Worm (Caenorhabditis elegans) whole organism, young adult: ENCODE data around the gene B0198.2.

Source experiments
- B0261.1 ChIP-seq: sonication (generic microtip); optimal IDR thresholded peaks from 2 replicates; lab custom pipeline; 2016; ENCODE audit warnings: mild to moderate bottlenecking, missing genetic modification characterization, moderate library complexity, missing compliant biosample characterization
- F33H1.4 ChIP-seq: fragments of 200-800 bp; sonication (Bioruptor generic); IDR thresholded peaks from 2 replicates; pipeline ENCODE4 v1.3.6; 2022; ENCODE audit warnings: missing genetic modification reagents, missing genetic modification characterization, missing compliant biosample characterization
- F37B4.10 ChIP-seq: fragments of 200-800 bp; sonication (Bioruptor generic); IDR thresholded peaks from 2 replicates; pipeline ENCODE4 v1.3.6; 2022; ENCODE audit warnings: missing genetic modification characterization, missing compliant biosample characterization
- F57A8.1 ChIP-seq: fragments of 200-800 bp; sonication (Bioruptor generic); optimal IDR thresholded peaks from 2 replicates; lab custom pipeline; 2018; ENCODE audit warnings: mild to moderate bottlenecking, missing genetic modification characterization, moderate library complexity, missing compliant biosample characterization
- F57C9.4 ChIP-seq: sonication (generic microtip); optimal IDR thresholded peaks from 2 replicates; lab custom pipeline; 2017; ENCODE audit warnings: mild to moderate bottlenecking, missing genetic modification characterization, missing compliant biosample characterization
- Y53F4B.3 ChIP-seq: fragments of 200-800 bp; sonication (Bioruptor generic); IDR thresholded peaks from 2 replicates; pipeline ENCODE4 v1.3.6; 2022; ENCODE audit warnings: missing genetic modification reagents, missing genetic modification characterization, missing compliant biosample characterization
- Y95B8A.8 ChIP-seq: fragments of 200-800 bp; sonication (Bioruptor generic); IDR thresholded peaks from 2 replicates; pipeline ENCODE4 v1.3.6; 2022; ENCODE audit warnings: missing genetic modification reagents, missing genetic modification characterization, missing compliant biosample characterization
- akir-1 ChIP-seq: fragments of 200-800 bp; sonication (Bioruptor generic); optimal IDR thresholded peaks from 2 replicates; lab custom pipeline; 2018; ENCODE audit warnings: mild to moderate bottlenecking, missing genetic modification characterization, moderate library complexity, missing compliant biosample characterization
- athp-1 ChIP-seq: sonication (generic microtip); optimal IDR thresholded peaks from 2 replicates; lab custom pipeline; 2017; ENCODE audit warnings: mild to moderate bottlenecking, missing genetic modification characterization, missing compliant biosample characterization
- attf-6 ChIP-seq: fragments of 200-800 bp; sonication (Bioruptor generic); IDR thresholded peaks from 2 replicates; pipeline ENCODE4 v1.3.6; 2022; ENCODE audit warnings: missing genetic modification reagents, missing genetic modification characterization, missing compliant biosample characterization
- bed-1 ChIP-seq: fragments of 200-800 bp; sonication (Bioruptor generic); IDR thresholded peaks from 2 replicates; pipeline ENCODE4 v1.3.6; 2022; ENCODE audit warnings: missing genetic modification reagents, missing genetic modification characterization, missing compliant biosample characterization
- bed-2 ChIP-seq: fragments of 200-800 bp; sonication (Bioruptor generic); IDR thresholded peaks from 2 replicates; pipeline ENCODE4 v1.3.6; 2022; ENCODE audit warnings: missing genetic modification reagents, missing genetic modification characterization, missing compliant biosample characterization
- cebp-2 ChIP-seq: fragments of 200-800 bp; sonication (Bioruptor generic); IDR thresholded peaks from 2 replicates; pipeline ENCODE4 v1.3.6; 2022; ENCODE audit warnings: missing genetic modification characterization, missing compliant biosample characterization
- ceh-91 ChIP-seq: fragments of 200-800 bp; sonication (Bioruptor generic); IDR thresholded peaks from 2 replicates; pipeline ENCODE4 v1.3.6; 2022; ENCODE audit warnings: missing genetic modification reagents, missing genetic modification characterization, missing compliant biosample characterization
- chd-7 ChIP-seq: sonication (generic microtip); optimal IDR thresholded peaks from 2 replicates; lab custom pipeline; 2016; ENCODE audit warnings: mild to moderate bottlenecking, missing genetic modification characterization, moderate library complexity, missing compliant biosample characterization
- die-1 ChIP-seq: sonication (generic microtip); optimal IDR thresholded peaks from 2 replicates; lab custom pipeline; 2016; ENCODE audit warnings: missing genotype, mild to moderate bottlenecking, missing genetic modification characterization, missing compliant biosample characterization
- dox-1 ChIP-seq: fragments of 200-800 bp; sonication (Bioruptor generic); IDR thresholded peaks from 2 replicates; pipeline ENCODE4 v1.3.6; 2022; ENCODE audit warnings: missing genetic modification reagents, missing genetic modification characterization, missing compliant biosample characterization
- dpl-1 ChIP-seq: fragments of 150-350 bp; optimal IDR thresholded peaks from 2 replicates; lab custom pipeline; 2014; ENCODE audit warnings: missing biosample characterization, missing genetic modification reagents, missing genetic modification characterization
- efl-1 ChIP-seq: fragments of 150-350 bp; optimal IDR thresholded peaks from 2 replicates; lab custom pipeline; 2014; ENCODE audit warnings: missing biosample characterization, missing genetic modification reagents, missing genetic modification characterization
- egl-18 ChIP-seq: fragments of 200-800 bp; sonication (Bioruptor generic); IDR thresholded peaks from 2 replicates; pipeline ENCODE4 v1.3.6; 2022; ENCODE audit warnings: missing genetic modification reagents, missing genetic modification characterization, missing compliant biosample characterization
- egl-44 ChIP-seq: fragments of 200-800 bp; sonication (Bioruptor generic); IDR thresholded peaks from 2 replicates; pipeline ENCODE4 v1.3.6; 2022; ENCODE audit warnings: missing genetic modification reagents, missing genetic modification characterization, missing compliant biosample characterization
- fkh-3 ChIP-seq: sonication (generic microtip); optimal IDR thresholded peaks from 2 replicates; lab custom pipeline; 2016; ENCODE audit warnings: mild to moderate bottlenecking, missing genetic modification characterization, missing compliant biosample characterization
- hlh-12 ChIP-seq: sonication (generic microtip); optimal IDR thresholded peaks from 2 replicates; lab custom pipeline; 2016; ENCODE audit warnings: missing genetic modification characterization, missing compliant biosample characterization
- hlh-26 ChIP-seq: fragments of 200-800 bp; sonication (Bioruptor generic); conservative IDR thresholded peaks from 2 replicates; pipeline ENCODE4 v1.3.6; 2022; ENCODE audit warnings: missing genetic modification reagents, missing genetic modification characterization, missing compliant biosample characterization
- hmg-20 ChIP-seq: fragments of 200-800 bp; sonication (Bioruptor generic); IDR thresholded peaks from 2 replicates; pipeline ENCODE4 v1.3.6; 2022; ENCODE audit warnings: missing genetic modification reagents, missing genetic modification characterization, missing compliant biosample characterization
- hrde-1 ChIP-seq: sonication (generic microtip); optimal IDR thresholded peaks from 2 replicates; lab custom pipeline; 2016; ENCODE audit warnings: missing genetic modification characterization, mild to moderate bottlenecking, missing compliant biosample characterization, moderate library complexity, missing genotype, missing genetic modification reagents, borderline replicate concordance
- madf-10 ChIP-seq: sonication (generic microtip); optimal IDR thresholded peaks from 2 replicates; lab custom pipeline; 2016; ENCODE audit warnings: mild to moderate bottlenecking, missing genetic modification characterization, missing compliant biosample characterization
- madf-3 ChIP-seq: fragments of 200-800 bp; sonication (Bioruptor generic); IDR thresholded peaks from 2 replicates; pipeline ENCODE4 v1.3.6; 2022; ENCODE audit warnings: missing genetic modification reagents, missing genetic modification characterization, missing compliant biosample characterization
- nfya-1 ChIP-seq: sonication (generic microtip); optimal IDR thresholded peaks from 2 replicates; lab custom pipeline; 2017; ENCODE audit warnings: antibody characterized with exemption, missing compliant biosample characterization, missing genetic modification characterization, borderline replicate concordance; ENCODE audit not compliant: insufficient read depth
- nfyb-1 ChIP-seq: fragments of 200-800 bp; sonication (Bioruptor generic); IDR thresholded peaks from 2 replicates; pipeline ENCODE4 v1.3.6; 2022; ENCODE audit warnings: missing genetic modification reagents, missing genetic modification characterization, missing compliant biosample characterization
- nhr-179 ChIP-seq: sonication (generic microtip); optimal IDR thresholded peaks from 2 replicates; lab custom pipeline; 2016; ENCODE audit warnings: mild to moderate bottlenecking, missing genetic modification characterization, missing compliant biosample characterization
- nhr-80 ChIP-seq: sonication (generic microtip); optimal IDR thresholded peaks from 2 replicates; lab custom pipeline; 2016; ENCODE audit warnings: missing genetic modification characterization, missing compliant biosample characterization
- pha-4 ChIP-seq: fragments of 150-350 bp; sonication (generic microtip); optimal IDR thresholded peaks from 2 replicates; lab custom pipeline; 2014; ENCODE audit warnings: missing biosample characterization, missing genetic modification reagents, missing genetic modification characterization
- rec-8 ChIP-seq, 2 experiments: sonication (generic microtip); optimal IDR thresholded peaks; 2 replicates each; lab custom pipeline; 2016; ENCODE audit warnings: mild to moderate bottlenecking in 2 of 2, missing genetic modification characterization in 2 of 2, missing genetic modification reagents in 2 of 2, missing genotype in 2 of 2, missing biosample characterization in 1 of 2, missing compliant biosample characterization in 1 of 2, moderate library complexity in 1 of 2
- rpc-1 ChIP-seq, 2 experiments: fragments of 150-350 bp in 1 of 2; sonication (generic microtip) in 1 of 2; optimal IDR thresholded peaks; 2 replicates each; lab custom pipeline; 2014 to 2018; ENCODE audit warnings: missing biosample characterization in 1 of 2, missing genetic modification characterization in 1 of 2, missing genetic modification reagents in 1 of 2, missing genotype in 1 of 2
- sea-2 ChIP-seq: fragments of 200-800 bp; sonication (Bioruptor generic); IDR thresholded peaks from 2 replicates; pipeline ENCODE4 v1.3.6; 2022; ENCODE audit warnings: missing genetic modification characterization, missing compliant biosample characterization
- snpc-3.4 ChIP-seq: sonication (generic microtip); optimal IDR thresholded peaks from 2 replicates; lab custom pipeline; 2017; ENCODE audit warnings: missing genetic modification characterization, mild to moderate bottlenecking, missing compliant biosample characterization, antibody characterized with exemption, moderate library complexity, missing genotype, missing genetic modification reagents
- tbp1 ChIP-seq: fragments of 200-800 bp; sonication (Bioruptor generic); optimal IDR thresholded peaks from 2 replicates; lab custom pipeline; 2018; ENCODE audit warnings: mild to moderate bottlenecking, missing genetic modification characterization, missing compliant biosample characterization
- xnd-1 ChIP-seq: sonication (generic microtip); optimal IDR thresholded peaks from 2 replicates; lab custom pipeline; 2016; ENCODE audit warnings: missing genotype, missing genetic modification reagents, missing genetic modification characterization, missing compliant biosample characterization
- ztf-18 ChIP-seq: sonication (generic microtip); optimal IDR thresholded peaks from 2 replicates; lab custom pipeline; 2016; ENCODE audit warnings: missing genotype, mild to moderate bottlenecking, missing genetic modification characterization, missing compliant biosample characterization
- ztf-3 ChIP-seq: fragments of 200-800 bp; sonication (Bioruptor generic); optimal IDR thresholded peaks from 2 replicates; lab custom pipeline; 2018; ENCODE audit warnings: mild to moderate bottlenecking, missing genetic modification characterization, missing compliant biosample characterization
- ztf-6 ChIP-seq: fragments of 200-800 bp; sonication (Bioruptor generic); IDR thresholded peaks from 2 replicates; pipeline ENCODE4 v1.3.6; 2022; ENCODE audit warnings: missing genetic modification reagents, missing genetic modification characterization, missing compliant biosample characterization

Gene B0198.2

ce11 chrX:12005499-12005959 is 20.0 kb upstream of the B0198.2 start, which contains the start of gene sma-5:
TSS of gene sma-5 (minus strand) at chrX:12005549.
- TF ChIP-seq madf-3 (GFP tag; lab: Robert Waterston, UW) (no peak), nfya-1 (tag; lab: Kevin White, UChicago) (no peak), efl-1 (GFP tag; lab: Kevin White, UChicago) (no peak)

- TF ChIP-seq nhr-80 (peak; percentile 34), hmg-20 (no peak), F57A8.1 (GFP tag; lab: Kevin White, UChicago) (no peak)
Observed at ce11 chrX:12006470-12006869, 19.1 kb upstream of the B0198.2 start.

ce11 chrX:12007905-12008466 is 17.6 kb upstream of the B0198.2 start:
- TF ChIP-seq ztf-6 (GFP tag; lab: Robert Waterston, UW) (no peak), sea-2 (GFP tag; lab: Robert Waterston, UW) (no peak), chd-7 (tag; lab: Kevin White, UChicago) (no peak), madf-3 (GFP tag; lab: Robert Waterston, UW) (no peak), fkh-3 (no peak), xnd-1 (tag; lab: Kevin White, UChicago) (no peak), nhr-179 (tag; lab: Kevin White, UChicago) (no peak), Y53F4B.3 (no peak), F57C9.4 (tag; lab: Kevin White, UChicago) (no peak), dpl-1 (GFP tag; lab: Kevin White, UChicago) (no peak), hlh-26 (no peak), bed-2 (GFP tag; lab: Robert Waterston, UW) (no peak), madf-10 (tag; lab: Kevin White, UChicago) (no peak), F57A8.1 (GFP tag; lab: Kevin White, UChicago) (no peak), rpc-1 (optimal IDR thresholded peaks at IDR 0.05; lab: Kevin White, UChicago) (no peak), rpc-1 (tag; optimal IDR thresholded peaks at IDR 0.05; lab: Kevin White, UChicago) (no peak), ztf-3 (GFP tag; lab: Kevin White, UChicago) (no peak)
- TF ChIP-seq, all 124 proteins: peak for 0

ce11 chrX:12017908-12018479 is 7.5 kb upstream of the B0198.2 start, which contains the start of the genes nmat-1 and ucr-2.1:
TSS of gene nmat-1 (minus strand) at chrX:12018043.
TSS of gene ucr-2.1 (plus strand) at chrX:12018429.
- TF ChIP-seq bed-1 (GFP tag; lab: Robert Waterston, UW) (no peak), tbp1 (GFP tag; lab: Kevin White, UChicago) (peak; percentile 45), hlh-12 (tag; lab: Kevin White, UChicago) (no peak), xnd-1 (tag; lab: Kevin White, UChicago) (no peak), ceh-91 (GFP tag; lab: Robert Waterston, UW) (no peak), F33H1.4 (GFP tag; lab: Robert Waterston, UW) (no peak), ztf-18 (tag; lab: Kevin White, UChicago) (peak; percentile 65), fkh-3 (no peak), athp-1 (tag; lab: Kevin White, UChicago) (no peak), nfyb-1 (no peak), hrde-1 (tag; lab: Kevin White, UChicago) (no peak), snpc-3.4 (tag; lab: Kevin White, UChicago) (no peak), pha-4 (tag; lab: Kevin White, UChicago) (no peak), attf-6 (no peak), cebp-2 (GFP tag; lab: Robert Waterston, UW) (no peak), egl-44 (GFP tag; lab: Robert Waterston, UW) (no peak), egl-18 (GFP tag; lab: Robert Waterston, UW) (no peak), F37B4.10 (GFP tag; lab: Robert Waterston, UW) (no peak), madf-3 (GFP tag; lab: Robert Waterston, UW) (no peak), dox-1 (GFP tag; lab: Robert Waterston, UW) (peak; percentile 86), die-1 (tag; lab: Kevin White, UChicago) (no peak), B0261.1 (tag; lab: Kevin White, UChicago) (no peak), madf-10 (tag; lab: Kevin White, UChicago) (peak; percentile 64), akir-1 (GFP tag; lab: Kevin White, UChicago) (no peak), Y95B8A.8 (no peak), nfya-1 (tag; lab: Kevin White, UChicago) (no peak), rec-8 (tag; optimal IDR thresholded peaks at IDR 0.05; lab: Kevin White, UChicago) (no peak)
